Fruit fly (Drosophila melanogaster) whole organism, embryonic: Measurements from ENCODE around the gene Schip1.
A peak's percentile ranks its signal among the peaks of the same experiment; 100 is the strongest.

Source experiments
- CG10147 ChIP-seq: fragments of 200-800 bp; sonication (Bioruptor generic); optimal IDR thresholded peaks from 2 replicates; lab custom pipeline; 2019; ENCODE audit warnings: missing biosample characterization, mild to moderate bottlenecking, missing genetic modification characterization, moderate library complexity
- CG10654 ChIP-seq: fragments of 200-800 bp; sonication (Bioruptor generic); optimal IDR thresholded peaks from 2 replicates; lab custom pipeline; 2016; ENCODE audit warnings: missing biosample characterization, missing genetic modification characterization
- CG12744 ChIP-seq: fragments of 200-800 bp; sonication (Bioruptor generic); optimal IDR thresholded peaks from 2 replicates; lab custom pipeline; 2016; ENCODE audit warnings: missing biosample characterization, missing genetic modification characterization
- CG13624 ChIP-seq: fragments of 200-800 bp; sonication (Bioruptor generic); optimal IDR thresholded peaks from 2 replicates; lab custom pipeline; 2016; ENCODE audit warnings: missing biosample characterization, missing genetic modification characterization
- CG14014 ChIP-seq: fragments of 200-800 bp; sonication (Bioruptor generic); IDR thresholded peaks from 2 replicates; pipeline ENCODE4 v1.3.6; 2022; ENCODE audit warnings: missing biosample characterization, missing genetic modification characterization
- CG16815 ChIP-seq: fragments of 200-800 bp; sonication (Bioruptor generic); optimal IDR thresholded peaks from 3 replicates; lab custom pipeline; 2017; ENCODE audit warnings: missing biosample characterization, mild to moderate bottlenecking, missing genetic modification characterization
- CG1832 ChIP-seq: fragments of 200-800 bp; sonication (Bioruptor generic); optimal IDR thresholded peaks from 2 replicates; lab custom pipeline; 2017; ENCODE audit warnings: missing biosample characterization, mild to moderate bottlenecking, missing genetic modification characterization, inconsistent platforms
- CG18476 ChIP-seq: fragments of 200-800 bp; sonication (Bioruptor generic); optimal IDR thresholded peaks from 2 replicates; lab custom pipeline; 2016; ENCODE audit warnings: missing biosample characterization, mild to moderate bottlenecking, missing genetic modification characterization
- CG18764 ChIP-seq: fragments of 200-800 bp; sonication (Bioruptor generic); optimal IDR thresholded peaks from 3 replicates; lab custom pipeline; 2016; ENCODE audit warnings: missing biosample characterization, missing genetic modification characterization
- CG2678 ChIP-seq: fragments of 200-800 bp; sonication (Bioruptor generic); optimal IDR thresholded peaks from 3 replicates; lab custom pipeline; 2019; ENCODE audit warnings: missing biosample characterization, mild to moderate bottlenecking, missing genetic modification characterization, moderate library complexity
- CG32767 ChIP-seq: fragments of 200-800 bp; sonication (Bioruptor generic); IDR thresholded peaks from 2 replicates; pipeline ENCODE4 v1.3.6; 2022; ENCODE audit warnings: missing biosample characterization, missing genetic modification characterization
- CG3726 ChIP-seq: fragments of 200-800 bp; sonication (Bioruptor generic); IDR thresholded peaks from 3 replicates; pipeline ENCODE4, ENCODE4 v1.3.6; 2022; ENCODE audit warnings: missing biosample characterization, missing genetic modification characterization
- CG3847 ChIP-seq: fragments of 200-800 bp; sonication (Bioruptor generic); IDR thresholded peaks from 2 replicates; pipeline ENCODE4 v1.3.6; 2022; ENCODE audit warnings: missing biosample characterization, missing genetic modification characterization
- CG7745 ChIP-seq: fragments of 200-800 bp; sonication (Bioruptor generic); optimal IDR thresholded peaks from 2 replicates; lab custom pipeline; 2018; ENCODE audit warnings: missing biosample characterization, mild to moderate bottlenecking, missing genetic modification characterization, moderate library complexity
- CG7928 ChIP-seq: fragments of 200-800 bp; sonication (Bioruptor generic); optimal IDR thresholded peaks from 2 replicates; lab custom pipeline; 2017; ENCODE audit warnings: missing biosample characterization, mild to moderate bottlenecking, missing genetic modification characterization
- CG8089 ChIP-seq: fragments of 200-800 bp; sonication (Bioruptor generic); optimal IDR thresholded peaks from 3 replicates; lab custom pipeline; 2016; ENCODE audit warnings: missing biosample characterization, missing genetic modification characterization
- CG8359 ChIP-seq: fragments of 200-800 bp; sonication (Bioruptor generic); optimal IDR thresholded peaks from 2 replicates; lab custom pipeline; 2017; ENCODE audit warnings: missing biosample characterization, mild to moderate bottlenecking, missing genetic modification characterization, borderline replicate concordance
- CG9932 ChIP-seq: fragments of 200-800 bp; sonication (Bioruptor generic); IDR thresholded peaks from 2 replicates; pipeline ENCODE4 v1.3.6; 2022; ENCODE audit warnings: missing biosample characterization, missing genetic modification characterization
- Dip2 ChIP-seq: fragments of 200-800 bp; sonication (Bioruptor generic); IDR thresholded peaks from 2 replicates; pipeline ENCODE4 v1.3.6; 2022; ENCODE audit warnings: missing biosample characterization, missing genetic modification characterization
- Fer1 ChIP-seq: fragments of 200-800 bp; sonication (Bioruptor generic); optimal IDR thresholded peaks from 2 replicates; lab custom pipeline; 2017; ENCODE audit warnings: missing biosample characterization, mild to moderate bottlenecking, missing genetic modification characterization
- Fer3 ChIP-seq: fragments of 200-800 bp; sonication (Bioruptor generic); optimal IDR thresholded peaks from 2 replicates; lab custom pipeline; 2018; ENCODE audit warnings: missing biosample characterization, mild to moderate bottlenecking, missing genetic modification characterization, moderate library complexity
- HLH3B ChIP-seq: fragments of 200-800 bp; sonication (Bioruptor generic); IDR thresholded peaks from 2 replicates; pipeline ENCODE4 v1.3.6; 2022; ENCODE audit warnings: missing biosample characterization, missing genetic modification characterization
- HLH54F ChIP-seq: fragments of 200-800 bp; sonication (Bioruptor generic); optimal IDR thresholded peaks from 3 replicates; lab custom pipeline; 2016; ENCODE audit warnings: missing biosample characterization, missing genetic modification characterization
- HLHmδ ChIP-seq: fragments of 200-800 bp; sonication (Bioruptor generic); optimal IDR thresholded peaks from 2 replicates; lab custom pipeline; 2018; ENCODE audit warnings: missing biosample characterization, mild to moderate bottlenecking, missing genetic modification characterization, moderate library complexity
- Lim3 ChIP-seq: fragments of 200-800 bp; sonication (Bioruptor generic); IDR thresholded peaks from 2 replicates; pipeline ENCODE4 v1.3.6; 2022; ENCODE audit warnings: missing biosample characterization, missing genetic modification characterization
- MESR4 ChIP-seq: fragments of 200-800 bp; sonication (Bioruptor generic); optimal IDR thresholded peaks from 2 replicates; lab custom pipeline; 2018; ENCODE audit warnings: missing biosample characterization, mild to moderate bottlenecking, missing genetic modification characterization, moderate library complexity
- Max ChIP-seq: fragments of 200-800 bp; sonication (Bioruptor generic); optimal IDR thresholded peaks from 2 replicates; lab custom pipeline; 2016; ENCODE audit warnings: missing biosample characterization, mild to moderate bottlenecking, missing genetic modification characterization
- Mes4 ChIP-seq: fragments of 200-800 bp; sonication (Bioruptor generic); optimal IDR thresholded peaks from 2 replicates; lab custom pipeline; 2016; ENCODE audit warnings: missing biosample characterization, missing genetic modification characterization
- NC2β ChIP-seq: fragments of 200-800 bp; sonication (Bioruptor generic); optimal IDR thresholded peaks from 2 replicates; lab custom pipeline; 2016; ENCODE audit warnings: missing biosample characterization, missing genetic modification characterization
- Oaz ChIP-seq: fragments of 200-800 bp; sonication (Bioruptor generic); IDR thresholded peaks from 2 replicates; pipeline ENCODE4 v1.3.6; 2022; ENCODE audit warnings: missing biosample characterization, missing genetic modification characterization
- Pdp1 ChIP-seq, 2 experiments: fragments of 200-800 bp; sonication (Bioruptor generic); optimal IDR thresholded peaks; 3 replicates each; lab custom pipeline; 2016; ENCODE audit warnings: missing biosample characterization in 2 of 2, missing genetic modification characterization in 2 of 2, mild to moderate bottlenecking in 1 of 2, moderate library complexity in 1 of 2
- Rfx ChIP-seq: fragments of 200-800 bp; sonication (Bioruptor generic); IDR thresholded peaks from 2 replicates; pipeline ENCODE4 v1.3.6; 2022; ENCODE audit warnings: missing biosample characterization, missing genetic modification characterization
- Six4 ChIP-seq: fragments of 200-800 bp; sonication (Bioruptor generic); optimal IDR thresholded peaks from 2 replicates; lab custom pipeline; 2016; ENCODE audit warnings: missing biosample characterization, missing genetic modification characterization
- amos ChIP-seq: fragments of 200-800 bp; sonication (Bioruptor generic); IDR thresholded peaks from 2 replicates; pipeline ENCODE4 v1.3.6; 2022; ENCODE audit warnings: missing biosample characterization, missing genetic modification characterization; ENCODE audit not compliant: partially characterized antibody
- az2 ChIP-seq: fragments of 200-800 bp; sonication (Bioruptor generic); optimal IDR thresholded peaks from 3 replicates; lab custom pipeline; 2016; ENCODE audit warnings: missing biosample characterization, missing genetic modification characterization
- cato ChIP-seq: fragments of 200-800 bp; sonication (Bioruptor generic); optimal IDR thresholded peaks from 2 replicates; lab custom pipeline; 2016; ENCODE audit warnings: missing biosample characterization, missing genetic modification characterization, borderline replicate concordance
- da ChIP-seq: fragments of 200-800 bp; sonication (Bioruptor generic); optimal IDR thresholded peaks from 2 replicates; lab custom pipeline; 2016; ENCODE audit warnings: missing biosample characterization, missing genetic modification characterization
- dimm ChIP-seq: fragments of 200-800 bp; sonication (Bioruptor generic); IDR thresholded peaks from 2 replicates; pipeline ENCODE4 v1.3.6; 2022; ENCODE audit warnings: missing biosample characterization, missing genetic modification characterization
- fru ChIP-seq: fragments of >200 bp; optimal IDR thresholded peaks from 2 replicates; lab custom pipeline; 2017
- gsb ChIP-seq: fragments of 200-800 bp; sonication (Bioruptor generic); IDR thresholded peaks from 2 replicates; pipeline ENCODE4 v1.3.6; 2022; ENCODE audit warnings: missing biosample characterization, missing genetic modification characterization
- kay ChIP-seq: fragments of 200-800 bp; sonication (Bioruptor generic); optimal IDR thresholded peaks from 2 replicates; lab custom pipeline; 2016; ENCODE audit warnings: missing biosample characterization, missing genetic modification characterization
- lola ChIP-seq, 3 experiments: fragments of >200 bp in 2 of 3; fragments of 200-800 bp in 1 of 3; sonication (Bioruptor generic) in 1 of 3; optimal IDR thresholded peaks; 2 replicates each; lab custom pipeline; 2017 to 2019; ENCODE audit warnings: missing biosample characterization in 3 of 3, missing genetic modification characterization in 3 of 3, mild to moderate bottlenecking in 1 of 3, moderate library complexity in 1 of 3
- maf-S ChIP-seq: fragments of 200-800 bp; sonication (Bioruptor generic); optimal IDR thresholded peaks from 2 replicates; lab custom pipeline; 2016; ENCODE audit warnings: missing biosample characterization, missing genetic modification characterization
- mirr ChIP-seq: fragments of 200-800 bp; sonication (Bioruptor generic); optimal IDR thresholded peaks from 3 replicates; lab custom pipeline; 2018; ENCODE audit warnings: missing biosample characterization, mild to moderate bottlenecking, missing genetic modification characterization
- nerfin-2 ChIP-seq: fragments of 200-800 bp; sonication (Bioruptor generic); IDR thresholded peaks from 2 replicates; pipeline ENCODE4 v1.3.6; 2022; ENCODE audit warnings: missing biosample characterization, missing genetic modification characterization; ENCODE audit not compliant: partially characterized antibody
- slp2 ChIP-seq: fragments of 200-800 bp; sonication (Bioruptor generic); optimal IDR thresholded peaks from 2 replicates; lab custom pipeline; 2016; ENCODE audit warnings: missing biosample characterization, missing genetic modification characterization
- sob ChIP-seq: fragments of 200-800 bp; sonication (Bioruptor generic); IDR thresholded peaks from 2 replicates; pipeline ENCODE4 v1.3.6; 2022; ENCODE audit warnings: missing biosample characterization, missing genetic modification characterization
- stwl ChIP-seq: fragments of 200-800 bp; sonication (Bioruptor generic); optimal IDR thresholded peaks from 3 replicates; lab custom pipeline; 2018; ENCODE audit warnings: missing biosample characterization, mild to moderate bottlenecking, missing genetic modification characterization, moderate library complexity
- usp ChIP-seq: fragments of >200 bp; optimal IDR thresholded peaks from 2 replicates; lab custom pipeline; 2017; ENCODE audit warnings: missing biosample characterization, missing genetic modification characterization
- wor ChIP-seq: fragments of 200-800 bp; sonication (Bioruptor generic); IDR thresholded peaks from 2 replicates; pipeline ENCODE4 v1.3.6; 2022; ENCODE audit warnings: missing biosample characterization, missing genetic modification characterization
- zen ChIP-seq: fragments of 200-800 bp; sonication (Bioruptor generic); optimal IDR thresholded peaks from 3 replicates; lab custom pipeline; 2018; ENCODE audit warnings: missing biosample characterization, mild to moderate bottlenecking, missing genetic modification characterization, moderate library complexity

The Schip1 gene

DNA sequence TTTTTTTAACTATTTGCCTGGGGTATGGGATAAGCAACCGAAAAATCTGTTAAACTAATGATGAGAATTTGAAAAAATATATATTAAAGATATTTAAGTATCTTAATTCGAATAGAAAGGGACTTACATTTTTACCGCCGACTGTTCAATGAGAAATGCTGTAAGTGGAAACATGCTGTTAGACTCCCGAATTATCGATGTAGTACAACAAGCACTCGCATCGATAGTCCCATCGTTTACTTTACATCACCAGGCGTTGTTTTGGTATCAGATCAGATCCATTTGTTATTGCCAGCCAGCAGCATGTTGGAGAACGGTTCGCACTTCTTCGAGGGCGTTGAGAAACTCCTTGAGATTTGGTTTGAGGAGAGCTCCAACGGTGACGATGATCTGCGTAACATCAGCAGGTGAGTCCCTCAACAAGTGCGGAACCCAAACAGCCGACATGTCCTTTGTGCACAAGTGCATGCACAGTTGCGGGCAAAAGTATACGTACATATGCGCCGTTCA, 8.4 kb upstream of the Schip1 start, which contains the start of gene SamDC (continued):
- TF ChIP-seq da (no peak), CG13624 (GFP tag; lab: Kevin White, UChicago) (peak; percentile 7), CG10147 (GFP tag; lab: Kevin White, UChicago) (no peak), CG1832 (no peak), CG12744 (no peak), CG18764 (peak; percentile 5), lola (GFP tag; optimal IDR thresholded peaks at IDR 0.05; lab: Kevin White, UChicago) (peak in 2 of 3 experiments; percentile 24 to 98), Pdp1 (GFP tag; optimal IDR thresholded peaks at IDR 0.05; lab: Kevin White, UChicago) (peak; percentile 2 to 82), CG3726 (GFP tag; lab: Robert Waterston, UW) (no peak), HLH54F (GFP tag; lab: Kevin White, UChicago) (peak; percentile 23), CG2678 (peak; percentile 33), dimm (GFP tag; lab: Robert Waterston, UW) (no peak), stwl (tag; lab: Kevin White, UChicago) (peak; percentile 78), zen (tag; lab: Kevin White, UChicago) (peak; percentile 58), CG7745 (tag; lab: Kevin White, UChicago) (peak; percentile 54), CG10654 (peak; percentile 14), Fer1 (GFP tag; lab: Kevin White, UChicago) (peak; percentile 44), Lim3 (no peak), mirr (peak; percentile 47), wor (GFP tag; lab: Robert Waterston, UW) (no peak), nerfin-2 (peak; percentile 59; the same call in 1 of the 2 replicates), CG9932 (no peak; the same call in 1 of the 2 replicates), Max (GFP tag; lab: Kevin White, UChicago) (peak; percentile 4), HLH3B (GFP tag; lab: Robert Waterston, UW) (peak; percentile 52; the same call in 1 of the 2 replicates), CG3847 (GFP tag; lab: Robert Waterston, UW) (no peak; the same call in none of the 2 replicates), Rfx (GFP tag; lab: Robert Waterston, UW) (peak; percentile 69), CG32767 (GFP tag; lab: Robert Waterston, UW) (no peak), sob (GFP tag; lab: Robert Waterston, UW) (peak; percentile 65; the same call in 1 of the 2 replicates), usp (GFP tag; lab: Kevin White, UChicago) (no peak), CG18476 (GFP tag; lab: Kevin White, UChicago) (no peak), CG16815 (peak; percentile 7), NC2β (GFP tag; lab: Kevin White, UChicago) (no peak), MESR4 (GFP tag; lab: Kevin White, UChicago) (peak; percentile 88), CG14014 (no peak), maf-S (GFP tag; lab: Kevin White, UChicago) (no peak), Oaz (no peak), Dip2 (GFP tag; lab: Robert Waterston, UW) (no peak), kay (GFP tag; lab: Kevin White, UChicago) (no peak), slp2 (GFP tag; lab: Kevin White, UChicago) (no peak), fru (no peak), amos (GFP tag; lab: Robert Waterston, UW) (peak; percentile 88; the same call in 1 of the 2 replicates), cato (GFP tag; lab: Kevin White, UChicago) (no peak), Six4 (GFP tag; lab: Kevin White, UChicago) (no peak), az2 (peak; percentile 53), CG8089 (no peak), CG7928 (GFP tag; lab: Kevin White, UChicago) (no peak), Mes4 (GFP tag; lab: Kevin White, UChicago) (no peak), CG8359 (GFP tag; lab: Kevin White, UChicago) (no peak), Fer3 (tag; lab: Kevin White, UChicago) (peak; percentile 34), HLHmδ (GFP tag; lab: Kevin White, UChicago) (peak; percentile 46), gsb (GFP tag; lab: Robert Waterston, UW) (no peak)
